Worm (Caenorhabditis elegans) whole organism, L3 larva: Measurements from ENCODE around the gene pgl-1.

Source experiments
- fkh-2 ChIP-seq: fragments of 150-350 bp; optimal IDR thresholded peaks from 2 replicates; lab custom pipeline; 2014; ENCODE audit warnings: missing biosample characterization, missing genetic modification reagents, missing genetic modification characterization
- nhr-67 ChIP-seq: fragments of 150-350 bp; optimal IDR thresholded peaks from 2 replicates; lab custom pipeline; 2014; ENCODE audit warnings: missing biosample characterization, missing genetic modification characterization
- pqm-1 ChIP-seq: fragments of 150-350 bp; optimal IDR thresholded peaks from 2 replicates; lab custom pipeline; 2017; ENCODE audit warnings: missing biosample characterization, missing genetic modification characterization, inconsistent platforms
- ztf-4 ChIP-seq: fragments of 150-350 bp; optimal IDR thresholded peaks from 2 replicates; lab custom pipeline; 2014; ENCODE audit warnings: missing biosample characterization, missing genetic modification characterization

- TF ChIP-seq ztf-4 (tag; lab: Kevin White, UChicago) (no peak), nhr-67 (tag; lab: Kevin White, UChicago) (no peak), fkh-2 (no peak), pqm-1 (tag; lab: Kevin White, UChicago) (no peak)
Measured at ce11 chrIV:6958696-6959095, 18.4 kb downstream of the pgl-1 start.
